Worm (Caenorhabditis elegans): ENCODE measurements around the gene Y32H12A.8.

The Y32H12A.8 gene

ce11 chrIII:5424363-5424762, 18.5 kb upstream of the Y32H12A.8 start:
- TF ChIP-seq ztf-1 (GFP tag; conservative IDR thresholded peaks at IDR 0.05), result no peak
- no peak for TF ChIP-seq peb-1 (tag; optimal IDR thresholded peaks at IDR 0.05)
- TF ChIP-seq sma-3 (GFP tag; optimal IDR thresholded peaks at IDR 0.05), result no peak
- no peak for TF ChIP-seq blmp-1 (tag; optimal IDR thresholded peaks at IDR 0.05; ENCODE audit: insufficient read depth)
- no peak for TF ChIP-seq sem-4 (tag; optimal IDR thresholded peaks at IDR 0.05)
- TF ChIP-seq nhr-23 (tag; optimal IDR thresholded peaks at IDR 0.05), result no peak
- TF ChIP-seq egl-27 (tag; optimal IDR thresholded peaks at IDR 0.05), result no peak
- TF ChIP-seq ceh-16 (tag; optimal IDR thresholded peaks at IDR 0.05), result no peak
- TF ChIP-seq ztf-11 (tag; optimal IDR thresholded peaks at IDR 0.05), result no peak
- no peak for TF ChIP-seq skn-1 (tag; optimal IDR thresholded peaks at IDR 0.05)
- TF ChIP-seq lin-39 (tag; optimal IDR thresholded peaks at IDR 0.05), result no peak
- TF ChIP-seq elt-3 (tag; optimal IDR thresholded peaks at IDR 0.05), result no peak
- TF ChIP-seq F13H6.1 (tag; optimal IDR thresholded peaks at IDR 0.05), result no peak
- TF ChIP-seq lin-13 (GFP tag; optimal IDR thresholded peaks at IDR 0.05), result no peak
- TF ChIP-seq nhr-6 (tag; optimal IDR thresholded peaks at IDR 0.05), result no peak
- TF ChIP-seq snpc-4 (tag; optimal IDR thresholded peaks at IDR 0.05), result no peak
- no peak for TF ChIP-seq nhr-21 (tag; optimal IDR thresholded peaks at IDR 0.05)
- TF ChIP-seq ama-1 (optimal IDR thresholded peaks at IDR 0.05), result no peak

ce11 chrIII:5423665-5424133, 17.9 kb upstream of the Y32H12A.8 start, which contains the start of gene dnj-24:
Gene dnj-24, minus strand, starts transcription at chrIII:5424083.
- TF ChIP-seq lin-13 (GFP tag; optimal IDR thresholded peaks at IDR 0.05) (no peak), ceh-16 (tag; optimal IDR thresholded peaks at IDR 0.05) (peak; percentile 1), ama-1 (optimal IDR thresholded peaks at IDR 0.05) (no peak), nhr-129 (tag; optimal IDR thresholded peaks at IDR 0.05) (no peak), peb-1 (tag; optimal IDR thresholded peaks at IDR 0.05) (no peak), lin-39 (tag; optimal IDR thresholded peaks at IDR 0.05) (no peak), elt-3 (tag; optimal IDR thresholded peaks at IDR 0.05) (no peak), nhr-25 (tag; optimal IDR thresholded peaks at IDR 0.05) (no peak), nhr-10 (tag; optimal IDR thresholded peaks at IDR 0.05) (no peak), nhr-23 (tag; optimal IDR thresholded peaks at IDR 0.05) (no peak), sma-3 (GFP tag; optimal IDR thresholded peaks at IDR 0.05) (peak; percentile 4), dmd-4 (tag; optimal IDR thresholded peaks at IDR 0.05) (no peak), Y55F3AM.14 (GFP tag; optimal IDR thresholded peaks at IDR 0.05) (no peak), ZK546.5 (tag; optimal IDR thresholded peaks at IDR 0.05) (no peak)

ce11 chrIII:5422561-5423103, 16.8 kb upstream of the Y32H12A.8 start:
- peak; percentile 34 for TF ChIP-seq blmp-1 (tag; optimal IDR thresholded peaks at IDR 0.05; ENCODE audit: insufficient read depth)
- TF ChIP-seq ceh-82 (tag; optimal IDR thresholded peaks at IDR 0.05), result no peak
- no peak for TF ChIP-seq aly-2 (tag; optimal IDR thresholded peaks at IDR 0.05)
- TF ChIP-seq lin-39 (tag; optimal IDR thresholded peaks at IDR 0.05), result no peak

ce11 chrIII:5421406-5421805, 15.6 kb upstream of the Y32H12A.8 start:
- TF ChIP-seq lin-13 (GFP tag; optimal IDR thresholded peaks at IDR 0.05) (no peak), ztf-4 (tag; optimal IDR thresholded peaks at IDR 0.05) (no peak), fos-1 (tag; optimal IDR thresholded peaks at IDR 0.05) (peak; percentile 9), nhr-11 (tag; optimal IDR thresholded peaks at IDR 0.05) (no peak), nhr-25 (tag; optimal IDR thresholded peaks at IDR 0.05) (peak; percentile 7), sem-4 (tag; optimal IDR thresholded peaks at IDR 0.05) (peak; percentile 71), lsy-2 (tag; optimal IDR thresholded peaks at IDR 0.05) (peak in 1 of 2 experiments; percentile 49), ceh-16 (tag; optimal IDR thresholded peaks at IDR 0.05) (no peak), nhr-129 (tag; optimal IDR thresholded peaks at IDR 0.05) (peak; percentile 36), F13H6.1 (tag; optimal IDR thresholded peaks at IDR 0.05) (peak; percentile 52), sma-3 (GFP tag; optimal IDR thresholded peaks at IDR 0.05) (peak; percentile 35), nhr-21 (tag; optimal IDR thresholded peaks at IDR 0.05) (peak; percentile 46), sma-9 (GFP tag; optimal IDR thresholded peaks at IDR 0.05) (peak; percentile 56), sma-9 (tag; optimal IDR thresholded peaks at IDR 0.05) (no peak), nhr-23 (tag; optimal IDR thresholded peaks at IDR 0.05) (no peak), blmp-1 (tag; optimal IDR thresholded peaks at IDR 0.05; ENCODE audit: insufficient read depth) (peak; percentile 68), crh-2 (tag; optimal IDR thresholded peaks at IDR 0.05) (peak; percentile 97)

- TF ChIP-seq nhr-12 (tag; optimal IDR thresholded peaks at IDR 0.05), result no peak
- TF ChIP-seq fos-1 (tag; optimal IDR thresholded peaks at IDR 0.05), result peak; percentile 26
These were observed 14.4 kb upstream of the Y32H12A.8 start for ce11 chrIII:5420276-5420675.
